Worm (Caenorhabditis elegans): ENCODE data around the gene F46B6.4.

The F46B6.4 gene

DNA sequence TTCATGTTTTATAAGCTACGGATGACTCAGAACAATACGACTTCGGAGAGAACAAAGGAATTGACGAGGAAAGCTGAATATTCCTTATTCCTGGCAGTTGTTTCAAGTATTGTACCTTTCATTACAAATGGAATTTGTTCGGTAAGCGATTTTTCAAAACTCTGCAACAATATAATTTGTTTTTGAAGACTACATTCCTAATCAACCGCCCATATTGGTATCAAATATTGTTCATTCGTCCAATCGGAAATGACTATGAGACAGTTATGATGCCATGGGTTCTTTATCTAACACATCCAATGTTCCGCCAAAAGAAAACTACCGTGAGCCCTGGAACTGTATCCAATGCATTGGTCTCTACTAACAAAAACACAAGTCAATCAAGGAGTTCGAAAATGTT lies 32.9 kb upstream of the F46B6.4 start:
- TF ChIP-seq egl-27 (tag; optimal IDR thresholded peaks at IDR 0.05) (no peak), fos-1 (tag; optimal IDR thresholded peaks at IDR 0.05) (no peak), lin-29 (GFP tag; IDR thresholded peaks at IDR 0.05) (no peak), aha-1 (tag) (peak; percentile 93), madf-9 (GFP tag; conservative IDR thresholded peaks at IDR 0.05) (no peak), ceh-32 (tag; optimal IDR thresholded peaks at IDR 0.05; ENCODE audit: poor library complexity) (no peak), dpl-1 (GFP tag; optimal IDR thresholded peaks at IDR 0.05) (no peak)

- TF ChIP-seq fos-1 (tag; optimal IDR thresholded peaks at IDR 0.05) = no peak
- TF ChIP-seq Y48G9A.11 (GFP tag; IDR thresholded peaks at IDR 0.05) = no peak
- TF ChIP-seq ZK546.5 (tag; optimal IDR thresholded peaks at IDR 0.05) = no peak
- TF ChIP-seq rbr-2 (tag; optimal IDR thresholded peaks at IDR 0.05) = no peak
- no peak for TF ChIP-seq ceh-44 (GFP tag; IDR thresholded peaks at IDR 0.05)
- TF ChIP-seq ceh-28 (tag; optimal IDR thresholded peaks at IDR 0.05) = no peak
- TF ChIP-seq ceh-20 (GFP tag; IDR thresholded peaks at IDR 0.05) = no peak
- no peak for TF ChIP-seq F44E2.7 (GFP tag; IDR thresholded peaks at IDR 0.05)
- no peak for TF ChIP-seq unc-62 (GFP tag; optimal IDR thresholded peaks at IDR 0.05 in 1 of 2)
- TF ChIP-seq unc-62 (tag; optimal IDR thresholded peaks at IDR 0.05) = no peak
- no peak for TF ChIP-seq mes-2 (tag; optimal IDR thresholded peaks at IDR 0.05; ENCODE audit: poor library complexity, severe bottlenecking)
- no peak for TF ChIP-seq aly-2 (tag; optimal IDR thresholded peaks at IDR 0.05)
- no peak for TF ChIP-seq mdl-1 (tag; optimal IDR thresholded peaks at IDR 0.05)
- TF ChIP-seq snpc-1.2 (GFP tag; IDR thresholded peaks at IDR 0.05) = no peak
Observed at ce11 chrV:9811154-9811553, 31.8 kb upstream of the F46B6.4 start, which contains the start of gene sru-29. Gene sru-29, plus strand, starts transcription at chrV:9811454.

DNA sequence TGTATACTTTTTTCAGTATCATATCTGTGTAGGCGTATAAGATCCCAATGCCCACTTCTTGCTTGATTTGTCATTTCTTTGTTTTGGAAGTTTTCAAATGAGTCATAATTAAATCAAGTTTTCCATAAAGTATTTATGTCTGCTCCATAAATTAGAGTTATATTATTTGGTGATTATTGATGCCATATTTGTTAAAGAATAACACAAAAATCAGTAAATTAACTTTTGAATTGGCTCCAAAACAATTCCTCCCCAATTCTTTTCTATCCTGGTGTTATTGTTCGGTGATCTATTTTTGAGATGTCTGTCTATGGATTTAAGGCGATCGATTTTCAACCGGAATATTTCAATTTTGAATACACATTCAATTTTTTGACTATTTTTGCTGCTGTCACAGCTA lies 25.8 kb upstream of the F46B6.4 start, which contains the start of gene sru-37:
TSS of gene sru-37 (plus strand) at position 301 of the 400 bp plus-strand sequence.
- no peak for TF ChIP-seq spr-3 (GFP tag; optimal IDR thresholded peaks at IDR 0.05)
- TF ChIP-seq mep-1 (tag; optimal IDR thresholded peaks at IDR 0.05) = no peak
- TF ChIP-seq mdl-1 (tag; optimal IDR thresholded peaks at IDR 0.05) = no peak
- no peak for TF ChIP-seq php-3 (GFP tag; IDR thresholded peaks at IDR 0.05)
- no peak for TF ChIP-seq T20F7.1 (GFP tag; optimal IDR thresholded peaks at IDR 0.05)
- TF ChIP-seq rbr-2 (tag; optimal IDR thresholded peaks at IDR 0.05) = no peak
- TF ChIP-seq lsy-2 (tag; optimal IDR thresholded peaks at IDR 0.05) = no peak
- TF ChIP-seq ceh-32 (tag; optimal IDR thresholded peaks at IDR 0.05; ENCODE audit: poor library complexity) = no peak
- no peak for TF ChIP-seq zag-1 (tag; optimal IDR thresholded peaks at IDR 0.05)
- TF ChIP-seq set-16 (GFP tag; IDR thresholded peaks at IDR 0.05) = no peak
- no peak for TF ChIP-seq F44E2.7 (GFP tag; IDR thresholded peaks at IDR 0.05)
- no peak for TF ChIP-seq lin-1 (GFP tag; IDR thresholded peaks at IDR 0.05)
- TF ChIP-seq nhr-48 (tag; optimal IDR thresholded peaks at IDR 0.05) = no peak

DNA sequence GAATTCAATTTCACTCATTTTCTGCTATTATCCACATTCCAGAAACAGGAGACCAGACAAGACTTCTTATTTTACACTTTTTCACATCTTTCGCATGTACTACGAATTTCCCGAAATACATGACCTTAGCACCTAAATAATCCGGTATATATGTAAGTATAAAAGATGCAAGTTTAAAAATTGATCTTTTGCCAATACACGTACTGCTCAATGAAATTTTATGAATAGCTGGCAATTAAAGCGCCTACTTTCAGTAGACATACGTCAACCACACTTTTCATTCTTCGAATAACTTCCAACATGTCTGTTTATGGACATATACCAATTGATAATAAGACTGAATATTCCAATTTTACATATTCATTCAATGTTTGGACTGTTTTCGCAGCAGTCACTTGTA lies 23.9 kb upstream of the F46B6.4 start, which contains the start of gene sru-39:
TSS of gene sru-39 (plus strand) at position 301 of the 400 bp plus-strand sequence.
- TF ChIP-seq lin-15B (tag; optimal IDR thresholded peaks at IDR 0.05) = no peak
- TF ChIP-seq tag-97 (GFP tag; IDR thresholded peaks at IDR 0.05) = no peak
- TF ChIP-seq R02D3.7 (tag; optimal IDR thresholded peaks at IDR 0.05) = no peak

ce11 chrV:9801965-9802364 lies 22.6 kb upstream of the F46B6.4 start, which contains the start of gene F46B6.10:
Gene F46B6.10, minus strand, starts transcription at chrV:9802065.
- no peak for TF ChIP-seq F26F4.8 (GFP tag; conservative IDR thresholded peaks at IDR 0.05)

- no peak for TF ChIP-seq ZK337.2 (GFP tag; IDR thresholded peaks at IDR 0.05)
- no peak for TF ChIP-seq set-16 (GFP tag; IDR thresholded peaks at IDR 0.05)
- TF ChIP-seq nhr-6 (tag; optimal IDR thresholded peaks at IDR 0.05) = no peak
- TF ChIP-seq madf-5 (GFP tag; IDR thresholded peaks at IDR 0.05) = no peak
- no peak for TF ChIP-seq hmg-1.1 (GFP tag; IDR thresholded peaks at IDR 0.05)
- no peak for TF ChIP-seq lsy-2 (tag; optimal IDR thresholded peaks at IDR 0.05)
- TF ChIP-seq T20F7.1 (GFP tag; optimal IDR thresholded peaks at IDR 0.05) = no peak
- no peak for TF ChIP-seq cey-2 (tag; optimal IDR thresholded peaks at IDR 0.05; ENCODE audit: borderline replicate concordance, insufficient read depth)
- TF ChIP-seq mes-2 (tag; optimal IDR thresholded peaks at IDR 0.05; ENCODE audit: poor library complexity, severe bottlenecking) = no peak
- TF ChIP-seq unc-130 (GFP tag; optimal IDR thresholded peaks at IDR 0.05) = no peak
- TF ChIP-seq F37D6.2 (tag; optimal IDR thresholded peaks at IDR 0.05) = no peak
- TF ChIP-seq hlh-11 (tag; optimal IDR thresholded peaks at IDR 0.05) = no peak
- TF ChIP-seq tag-97 (GFP tag; IDR thresholded peaks at IDR 0.05) = no peak
- TF ChIP-seq ama-1 (optimal IDR thresholded peaks at IDR 0.05) = no peak
- no peak for TF ChIP-seq lin-29 (GFP tag; IDR thresholded peaks at IDR 0.05)
- TF ChIP-seq lin-15B (tag; optimal IDR thresholded peaks at IDR 0.05) = no peak
- no peak for TF ChIP-seq nhr-102 (tag; optimal IDR thresholded peaks at IDR 0.05)
Observed at ce11 chrV:9799076-9799475, 19.8 kb upstream of the F46B6.4 start, which contains the start of gene F46B6.13. Gene F46B6.13, minus strand, starts transcription at chrV:9799176.
